Fruit fly (Drosophila melanogaster) whole organism, embryonic: ENCODE measurements around the gene Enoph.

ENCODE experiments used
- Ada2b ChIP-seq: fragments of 200-800 bp; sonication (Bioruptor generic); IDR thresholded peaks from 2 replicates; pipeline ENCODE4 v1.3.6; 2022; ENCODE audit warnings: missing biosample characterization, missing genetic modification characterization
- Atf-2 ChIP-seq: fragments of 200-800 bp; sonication (Bioruptor generic); optimal IDR thresholded peaks from 2 replicates; lab custom pipeline; 2016; ENCODE audit warnings: missing biosample characterization, missing genetic modification characterization
- Atf3 ChIP-seq: fragments of 200-800 bp; sonication (Bioruptor generic); optimal IDR thresholded peaks from 3 replicates; lab custom pipeline; 2016; ENCODE audit warnings: missing biosample characterization, missing genetic modification characterization
- BtbVII ChIP-seq: fragments of 200-800 bp; sonication (Bioruptor generic); optimal IDR thresholded peaks from 3 replicates; lab custom pipeline; 2017; ENCODE audit warnings: missing biosample characterization, mild to moderate bottlenecking, missing genetic modification characterization
- CG10209 ChIP-seq: fragments of 200-800 bp; sonication (Bioruptor generic); optimal IDR thresholded peaks from 3 replicates; lab custom pipeline; 2017; ENCODE audit warnings: missing biosample characterization, mild to moderate bottlenecking, missing genetic modification characterization, missing genetic modification reagents
- CG10654 ChIP-seq: fragments of 200-800 bp; sonication (Bioruptor generic); optimal IDR thresholded peaks from 2 replicates; lab custom pipeline; 2016; ENCODE audit warnings: missing biosample characterization, missing genetic modification characterization
- CG13424 ChIP-seq: fragments of 200-800 bp; sonication (Bioruptor generic); optimal IDR thresholded peaks from 2 replicates; lab custom pipeline; 2019; ENCODE audit warnings: missing biosample characterization, mild to moderate bottlenecking, missing genetic modification characterization, moderate library complexity
- CG13624 ChIP-seq: fragments of 200-800 bp; sonication (Bioruptor generic); optimal IDR thresholded peaks from 2 replicates; lab custom pipeline; 2016; ENCODE audit warnings: missing biosample characterization, missing genetic modification characterization
- CG13775 ChIP-seq: fragments of 200-800 bp; sonication (Bioruptor generic); optimal IDR thresholded peaks from 3 replicates; lab custom pipeline; 2017; ENCODE audit warnings: missing biosample characterization, mild to moderate bottlenecking, missing genetic modification characterization
- CG1529 ChIP-seq: fragments of 200-800 bp; sonication (Bioruptor generic); optimal IDR thresholded peaks from 3 replicates; lab custom pipeline; 2018; ENCODE audit warnings: missing biosample characterization, missing genetic modification characterization
- CG15696 ChIP-seq: fragments of 200-800 bp; sonication (Bioruptor generic); optimal IDR thresholded peaks from 2 replicates; lab custom pipeline; 2019; ENCODE audit warnings: missing biosample characterization, mild to moderate bottlenecking, missing genetic modification characterization, moderate library complexity
- CG1603 ChIP-seq: fragments of 200-800 bp; sonication (Bioruptor generic); optimal IDR thresholded peaks from 2 replicates; lab custom pipeline; 2019; ENCODE audit warnings: missing biosample characterization, mild to moderate bottlenecking, missing genetic modification characterization, moderate library complexity
- CG17328 ChIP-seq: fragments of 200-800 bp; sonication (Bioruptor generic); IDR thresholded peaks from 2 replicates; pipeline ENCODE4 v1.3.6; 2022; ENCODE audit warnings: missing biosample characterization, missing genetic modification characterization
- CG17361 ChIP-seq: fragments of 200-800 bp; sonication (Bioruptor generic); IDR thresholded peaks from 3 replicates; pipeline ENCODE4 v1.3.6; 2022; ENCODE audit warnings: missing biosample characterization, missing genetic modification characterization
- CG17802 ChIP-seq: fragments of 200-800 bp; sonication (Bioruptor generic); optimal IDR thresholded peaks from 2 replicates; lab custom pipeline; 2018; ENCODE audit warnings: missing biosample characterization, mild to moderate bottlenecking, missing genetic modification characterization, moderate library complexity
- CG18262 ChIP-seq: fragments of 200-800 bp; optimal IDR thresholded peaks from 3 replicates; lab custom pipeline; 2019; ENCODE audit warnings: missing biosample characterization, mild to moderate bottlenecking, missing genetic modification characterization, moderate library complexity
- CG2116 ChIP-seq: fragments of 200-800 bp; sonication (Bioruptor generic); optimal IDR thresholded peaks from 3 replicates; lab custom pipeline; 2018; ENCODE audit warnings: missing biosample characterization, mild to moderate bottlenecking, missing genetic modification characterization
- CG2678 ChIP-seq: fragments of 200-800 bp; sonication (Bioruptor generic); optimal IDR thresholded peaks from 3 replicates; lab custom pipeline; 2019; ENCODE audit warnings: missing biosample characterization, mild to moderate bottlenecking, missing genetic modification characterization, moderate library complexity
- CG2712 ChIP-seq: fragments of 200-800 bp; optimal IDR thresholded peaks from 3 replicates; lab custom pipeline; 2019; ENCODE audit warnings: missing biosample characterization, mild to moderate bottlenecking, missing genetic modification characterization, moderate library complexity
- CG3407 ChIP-seq: fragments of 200-800 bp; sonication (Bioruptor generic); optimal IDR thresholded peaks from 2 replicates; lab custom pipeline; 2018; ENCODE audit warnings: missing biosample characterization, mild to moderate bottlenecking, missing genetic modification characterization
- CG34376 ChIP-seq: fragments of 200-800 bp; sonication (Bioruptor generic); optimal IDR thresholded peaks from 2 replicates; lab custom pipeline; 2018; ENCODE audit warnings: missing biosample characterization, mild to moderate bottlenecking, missing genetic modification characterization
- CG4404 ChIP-seq: fragments of 200-800 bp; sonication (Bioruptor generic); IDR thresholded peaks from 2 replicates; pipeline ENCODE4 v1.3.6; 2022; ENCODE audit warnings: missing biosample characterization, missing genetic modification characterization
- CG6175 ChIP-seq: fragments of 200-800 bp; sonication (Bioruptor generic); IDR thresholded peaks from 3 replicates; pipeline ENCODE4 v1.3.6; 2022; ENCODE audit warnings: missing biosample characterization, missing genetic modification characterization
- CG7839 ChIP-seq: fragments of 200-800 bp; sonication (Bioruptor generic); optimal IDR thresholded peaks from 3 replicates; lab custom pipeline; 2018; ENCODE audit warnings: missing biosample characterization, mild to moderate bottlenecking, missing genetic modification characterization, moderate library complexity
- CG8388 ChIP-seq: fragments of 200-800 bp; sonication (Bioruptor generic); optimal IDR thresholded peaks from 2 replicates; lab custom pipeline; 2019; ENCODE audit warnings: missing biosample characterization, mild to moderate bottlenecking, missing genetic modification characterization, moderate library complexity
- Camta ChIP-seq: fragments of 200-800 bp; sonication (Bioruptor generic); optimal IDR thresholded peaks from 2 replicates; lab custom pipeline; 2016; ENCODE audit warnings: missing biosample characterization, missing genetic modification characterization
- Deaf1 ChIP-seq: fragments of 200-800 bp; optimal IDR thresholded peaks from 3 replicates; lab custom pipeline; 2019; ENCODE audit warnings: missing biosample characterization, mild to moderate bottlenecking, missing genetic modification characterization, moderate library complexity
- Dip3 ChIP-seq: fragments of 200-800 bp; sonication (Bioruptor generic); optimal IDR thresholded peaks from 3 replicates; lab custom pipeline; 2016; ENCODE audit warnings: missing biosample characterization, missing genetic modification characterization
- Fer1 ChIP-seq: fragments of 200-800 bp; sonication (Bioruptor generic); optimal IDR thresholded peaks from 2 replicates; lab custom pipeline; 2017; ENCODE audit warnings: missing biosample characterization, mild to moderate bottlenecking, missing genetic modification characterization
- Fer3 ChIP-seq: fragments of 200-800 bp; sonication (Bioruptor generic); optimal IDR thresholded peaks from 2 replicates; lab custom pipeline; 2018; ENCODE audit warnings: missing biosample characterization, mild to moderate bottlenecking, missing genetic modification characterization, moderate library complexity
- GATAe ChIP-seq: fragments of 200-800 bp; sonication (Bioruptor generic); conservative IDR thresholded peaks from 2 replicates; pipeline ENCODE4 v1.3.6; 2022; ENCODE audit warnings: missing biosample characterization, missing genetic modification characterization
- HmgD ChIP-seq: fragments of 200-800 bp; sonication (Bioruptor generic); optimal IDR thresholded peaks from 3 replicates; lab custom pipeline; 2016; ENCODE audit warnings: missing biosample characterization, missing genetic modification characterization
- Lhr ChIP-seq: fragments of 200-800 bp; sonication (Bioruptor generic); optimal IDR thresholded peaks from 3 replicates; lab custom pipeline; 2017; ENCODE audit warnings: mild to moderate bottlenecking, missing biosample characterization, missing genetic modification reagents, missing genetic modification characterization
- Myb ChIP-seq: fragments of 200-800 bp; sonication (Bioruptor generic); optimal IDR thresholded peaks from 2 replicates; lab custom pipeline; 2016; ENCODE audit warnings: missing biosample characterization, missing genetic modification characterization
- NFAT ChIP-seq: fragments of 200-800 bp; sonication (Bioruptor generic); IDR thresholded peaks from 2 replicates; pipeline ENCODE4 v1.3.6; 2022; ENCODE audit warnings: missing biosample characterization, missing genetic modification characterization
- NK7.1 ChIP-seq: fragments of 200-800 bp; sonication (Bioruptor generic); optimal IDR thresholded peaks from 3 replicates; lab custom pipeline; 2016; ENCODE audit warnings: missing biosample characterization, missing genetic modification characterization
- Trl ChIP-seq, 3 experiments: fragments of >200 bp in 2 of 3; fragments of 200-800 bp in 1 of 3; sonication (Bioruptor generic) in 1 of 3; optimal IDR thresholded peaks; 2 replicates in 1 of 3; 3 replicates in 2 of 3; lab custom pipeline; 2016 to 2017; ENCODE audit warnings: missing biosample characterization in 1 of 3, missing genetic modification characterization in 1 of 3
- bab2 ChIP-seq: fragments of 200-800 bp; sonication (Bioruptor generic); optimal IDR thresholded peaks from 2 replicates; lab custom pipeline; 2016; ENCODE audit warnings: missing biosample characterization, missing genetic modification characterization
- btn ChIP-seq: fragments of 200-800 bp; sonication (Bioruptor generic); optimal IDR thresholded peaks from 2 replicates; lab custom pipeline; 2016; ENCODE audit warnings: missing biosample characterization, missing genetic modification characterization
- chinmo ChIP-seq: fragments of 200-800 bp; sonication (Bioruptor generic); IDR thresholded peaks from 4 replicates; pipeline ENCODE4 v1.3.6; 2022; ENCODE audit warnings: missing biosample characterization, missing genetic modification characterization; ENCODE audit not compliant: partially characterized antibody
- dmrt99B ChIP-seq: fragments of 200-800 bp; sonication (Bioruptor generic); optimal IDR thresholded peaks from 2 replicates; lab custom pipeline; 2018; ENCODE audit warnings: missing biosample characterization, mild to moderate bottlenecking, missing genetic modification characterization, moderate library complexity
- ems ChIP-seq: fragments of 200-800 bp; sonication (Bioruptor generic); optimal IDR thresholded peaks from 3 replicates; lab custom pipeline; 2016; ENCODE audit warnings: missing biosample characterization, missing genetic modification characterization
- gem ChIP-seq: fragments of 200-800 bp; sonication (Bioruptor generic); optimal IDR thresholded peaks from 2 replicates; lab custom pipeline; 2019; ENCODE audit warnings: missing biosample characterization, mild to moderate bottlenecking, missing genetic modification characterization, moderate library complexity
- hkb ChIP-seq, 2 experiments: fragments of 200-800 bp in 1 of 2; fragments of >200 bp in 1 of 2; sonication (Bioruptor generic) in 1 of 2; IDR thresholded peaks in 1 of 2; optimal IDR thresholded peaks in 1 of 2; 2 replicates each; pipeline versions ENCODE4 v1.3.6 to Lab custom; 2017 to 2022; ENCODE audit warnings: missing biosample characterization in 1 of 2, missing genetic modification characterization in 1 of 2
- lmd ChIP-seq: fragments of 200-800 bp; sonication (Bioruptor generic); IDR thresholded peaks from 2 replicates; pipeline ENCODE4 v1.3.6; 2022; ENCODE audit warnings: missing biosample characterization, missing genetic modification characterization
- ro ChIP-seq: fragments of 200-800 bp; sonication (Bioruptor generic); IDR thresholded peaks from 2 replicates; pipeline ENCODE4 v1.3.6; 2022; ENCODE audit warnings: missing biosample characterization, missing genetic modification characterization
- salm ChIP-seq: fragments of 200-800 bp; sonication (Bioruptor generic); optimal IDR thresholded peaks from 2 replicates; lab custom pipeline; 2018; ENCODE audit warnings: missing biosample characterization, mild to moderate bottlenecking, missing genetic modification characterization
- seq ChIP-seq: fragments of 200-800 bp; sonication (Bioruptor generic); IDR thresholded peaks from 2 replicates; pipeline ENCODE4 v1.3.6; 2022; ENCODE audit warnings: missing biosample characterization, missing genetic modification characterization
- sima ChIP-seq: fragments of 200-800 bp; sonication (Bioruptor generic); optimal IDR thresholded peaks from 2 replicates; lab custom pipeline; 2016; ENCODE audit warnings: missing biosample characterization, missing genetic modification characterization
- toy ChIP-seq: fragments of 200-800 bp; sonication (Bioruptor generic); IDR thresholded peaks from 2 replicates; pipeline ENCODE4 v1.3.6; 2022; ENCODE audit warnings: missing biosample characterization, missing genetic modification characterization
- ttk ChIP-seq: fragments of 200-800 bp; sonication (Bioruptor generic); IDR thresholded peaks from 2 replicates; pipeline ENCODE4 v2.1.2; 2022; ENCODE audit warnings: missing biosample characterization, missing genetic modification characterization

Gene Enoph

DNA sequence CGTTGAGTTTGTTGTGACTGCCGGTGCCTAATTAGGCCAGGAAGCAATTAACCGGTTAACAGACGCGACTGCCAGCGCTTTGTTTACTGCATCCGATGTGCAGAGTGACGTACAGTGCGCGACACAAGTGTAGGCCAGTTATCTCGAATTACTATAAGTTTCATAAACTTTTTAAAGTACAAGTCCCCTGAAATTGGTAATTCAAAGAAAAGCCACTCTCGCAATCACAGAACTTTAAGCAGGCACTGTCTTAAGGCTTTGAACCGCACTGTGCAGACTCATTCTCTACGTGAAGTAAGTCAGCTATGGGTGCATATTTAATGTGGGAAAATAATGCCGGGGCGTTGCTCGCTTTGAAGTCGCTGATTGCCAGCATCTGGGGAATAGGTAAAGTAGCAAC, 47.0 kb downstream of the Enoph start (continued):
- TF ChIP-seq CG10654 (GFP tag; lab: Kevin White, UChicago) (no peak), CG17802 (tag; lab: Kevin White, UChicago) (peak; percentile 9), CG13624 (GFP tag; lab: Kevin White, UChicago) (no peak), CG2116 (no peak), CG13424 (tag; lab: Kevin White, UChicago) (peak; percentile 4), CG10209 (GFP tag; lab: Kevin White, UChicago) (peak; percentile 33), seq (GFP tag; lab: Robert Waterston, UW) (no peak), CG2712 (tag; lab: Kevin White, UChicago) (peak; percentile 55), NFAT (GFP tag; lab: Robert Waterston, UW) (no peak), CG13775 (no peak), Fer3 (tag; lab: Kevin White, UChicago) (no peak), CG18262 (peak; percentile 60), Myb (GFP tag; lab: Kevin White, UChicago) (peak; percentile 6), Dip3 (no peak), bab2 (GFP tag; lab: Kevin White, UChicago) (peak; percentile 36), sima (no peak), CG2678 (tag; lab: Kevin White, UChicago) (peak; percentile 47), CG3407 (peak; percentile 8), GATAe (GFP tag; lab: Robert Waterston, UW) (no peak), CG1529 (peak; percentile 37), HmgD (GFP tag; lab: Kevin White, UChicago) (no peak), chinmo (no peak), ro (GFP tag; lab: Robert Waterston, UW) (no peak), Camta (GFP tag; lab: Kevin White, UChicago) (peak; percentile 6), Atf-2 (no peak), hkb (optimal IDR thresholded peaks at IDR 0.05; lab: Kevin White, UChicago) (no peak), hkb (GFP tag; IDR thresholded peaks at IDR 0.05; lab: Robert Waterston, UW) (peak; percentile 55), ttk (GFP tag; lab: Robert Waterston, UW) (peak; percentile 56), Atf3 (no peak), ems (no peak), Trl (optimal IDR thresholded peaks at IDR 0.05; lab: Kevin White, UChicago) (no peak), Trl (GFP tag; optimal IDR thresholded peaks at IDR 0.05; lab: Kevin White, UChicago) (no peak), Fer1 (GFP tag; lab: Kevin White, UChicago) (no peak), Deaf1 (tag; lab: Kevin White, UChicago) (no peak), CG6175 (GFP tag; lab: Robert Waterston, UW) (no peak), btn (GFP tag; lab: Kevin White, UChicago) (no peak), dmrt99B (tag; lab: Kevin White, UChicago) (peak; percentile 68), Ada2b (GFP tag; lab: Robert Waterston, UW) (peak; percentile 46; the same call in 1 of the 2 replicates), CG15696 (tag; lab: Kevin White, UChicago) (no peak), CG7839 (tag; lab: Kevin White, UChicago) (peak; percentile 58), Lhr (peak; percentile 3), NK7.1 (GFP tag; lab: Kevin White, UChicago) (no peak), CG4404 (GFP tag; lab: Robert Waterston, UW) (no peak), BtbVII (GFP tag; lab: Kevin White, UChicago) (no peak), CG17328 (GFP tag; lab: Robert Waterston, UW) (peak; percentile 62), lmd (GFP tag; lab: Robert Waterston, UW) (peak; percentile 43; the same call in 1 of the 2 replicates), CG1603 (tag; lab: Kevin White, UChicago) (peak; percentile 70), gem (tag; lab: Kevin White, UChicago) (peak; percentile 59), CG8388 (GFP tag; lab: Kevin White, UChicago) (peak; percentile 66), toy (GFP tag; lab: Robert Waterston, UW) (no peak), CG34376 (no peak), salm (no peak), CG17361 (GFP tag; lab: Robert Waterston, UW) (peak; percentile 43; the same call in 1 of the 3 replicates)
